Worm (Caenorhabditis elegans): Measurements from ENCODE around the gene ife-1.

The ife-1 gene

ce11 chrIII:13313788-13314187 is 29.4 kb upstream of the ife-1 start, which contains the start of gene Y43F4B.10:
Y43F4B.10 (plus strand) TSS chrIII:13314068.
- TF ChIP-seq unc-55 (GFP tag; optimal IDR thresholded peaks at IDR 0.05) (peak; percentile 74), nhr-77 (tag; optimal IDR thresholded peaks at IDR 0.05) (no peak), crh-2 (tag; optimal IDR thresholded peaks at IDR 0.05) (peak; percentile 27), ama-1 (optimal IDR thresholded peaks at IDR 0.05) (no peak), lsy-2 (tag; optimal IDR thresholded peaks at IDR 0.05) (peak in 1 of 2 experiments; percentile 60), ZK546.5 (tag; optimal IDR thresholded peaks at IDR 0.05) (no peak), sma-3 (GFP tag; optimal IDR thresholded peaks at IDR 0.05) (no peak), nhr-12 (tag; optimal IDR thresholded peaks at IDR 0.05) (no peak), gmeb-1 (tag; optimal IDR thresholded peaks at IDR 0.05) (peak; percentile 8), C34F6.9 (tag; optimal IDR thresholded peaks at IDR 0.05) (peak; percentile 64), nhr-129 (tag; optimal IDR thresholded peaks at IDR 0.05) (peak; percentile 14)

- TF ChIP-seq zag-1 (tag; optimal IDR thresholded peaks at IDR 0.05) (no peak), mdl-1 (tag; optimal IDR thresholded peaks at IDR 0.05) (no peak), fos-1 (tag; optimal IDR thresholded peaks at IDR 0.05) (no peak), gmeb-1 (tag; optimal IDR thresholded peaks at IDR 0.05) (no peak), lin-13 (GFP tag; optimal IDR thresholded peaks at IDR 0.05) (no peak), egl-27 (tag; optimal IDR thresholded peaks at IDR 0.05) (no peak), snpc-4 (tag; optimal IDR thresholded peaks at IDR 0.05) (no peak), lin-11 (tag; optimal IDR thresholded peaks at IDR 0.05) (no peak), unc-55 (GFP tag; optimal IDR thresholded peaks at IDR 0.05) (no peak), elt-3 (tag; optimal IDR thresholded peaks at IDR 0.05) (no peak), sma-9 (GFP tag; optimal IDR thresholded peaks at IDR 0.05) (no peak), sma-9 (tag; optimal IDR thresholded peaks at IDR 0.05) (no peak), lsy-2 (tag; optimal IDR thresholded peaks at IDR 0.05) (no peak)
Measured at ce11 chrIII:13314636-13315035, 28.6 kb upstream of the ife-1 start.

DNA sequence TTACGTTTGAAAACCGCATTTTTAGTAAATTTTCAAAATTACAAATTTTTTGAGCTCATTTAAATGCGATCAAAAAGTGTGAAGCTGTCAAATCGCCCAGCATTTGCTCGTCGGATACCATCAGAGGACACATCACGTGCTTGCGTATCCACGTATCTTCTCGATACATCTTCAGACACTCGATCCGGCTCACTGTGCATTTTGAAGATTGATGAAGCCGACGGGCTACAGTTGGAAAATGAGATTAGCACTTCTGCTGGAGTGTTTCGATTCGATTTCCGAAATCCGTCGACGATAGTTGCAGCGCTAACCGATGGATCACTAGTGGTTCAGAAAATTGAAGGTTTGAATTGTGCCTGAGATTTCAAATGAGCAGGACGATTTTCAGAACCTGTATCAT is 28.1 kb upstream of the ife-1 start, which contains the start of gene dph-7:
TSS of gene dph-7 (plus strand) at position 53 of the 400 bp plus-strand sequence.
- TF ChIP-seq nhr-12 (tag; optimal IDR thresholded peaks at IDR 0.05) (no peak), nhr-129 (tag; optimal IDR thresholded peaks at IDR 0.05) (no peak), C34F6.9 (tag; optimal IDR thresholded peaks at IDR 0.05) (no peak), unc-62 (GFP tag; optimal IDR thresholded peaks at IDR 0.05) (no peak), unc-39 (tag; optimal IDR thresholded peaks at IDR 0.05) (no peak), dmd-4 (tag; optimal IDR thresholded peaks at IDR 0.05) (no peak), crh-2 (tag; optimal IDR thresholded peaks at IDR 0.05) (no peak)

ce11 chrIII:13316935-13317334 is 26.3 kb upstream of the ife-1 start:
- TF ChIP-seq mbf-1 (tag; optimal IDR thresholded peaks at IDR 0.05): no peak
- TF ChIP-seq Y55F3AM.14 (GFP tag; optimal IDR thresholded peaks at IDR 0.05): no peak
- no peak for TF ChIP-seq fos-1 (tag; optimal IDR thresholded peaks at IDR 0.05)
- no peak for TF ChIP-seq C34F6.9 (tag; optimal IDR thresholded peaks at IDR 0.05)
- no peak for TF ChIP-seq ceh-82 (tag; optimal IDR thresholded peaks at IDR 0.05)
- no peak for TF ChIP-seq unc-62 (GFP tag; optimal IDR thresholded peaks at IDR 0.05)
- no peak for TF ChIP-seq ZK546.5 (tag; optimal IDR thresholded peaks at IDR 0.05)
- no peak for TF ChIP-seq nhr-11 (tag; optimal IDR thresholded peaks at IDR 0.05)
- no peak for TF ChIP-seq nhr-10 (tag; optimal IDR thresholded peaks at IDR 0.05)
- TF ChIP-seq sma-3 (GFP tag; optimal IDR thresholded peaks at IDR 0.05): no peak
- no peak for TF ChIP-seq elt-1 (tag; optimal IDR thresholded peaks at IDR 0.05)
- TF ChIP-seq sem-4 (tag; optimal IDR thresholded peaks at IDR 0.05): no peak
- no peak for TF ChIP-seq nhr-21 (tag; optimal IDR thresholded peaks at IDR 0.05)
- no peak for TF ChIP-seq mab-5 (tag; optimal IDR thresholded peaks at IDR 0.05)
- no peak for TF ChIP-seq aly-2 (tag; optimal IDR thresholded peaks at IDR 0.05)

DNA sequence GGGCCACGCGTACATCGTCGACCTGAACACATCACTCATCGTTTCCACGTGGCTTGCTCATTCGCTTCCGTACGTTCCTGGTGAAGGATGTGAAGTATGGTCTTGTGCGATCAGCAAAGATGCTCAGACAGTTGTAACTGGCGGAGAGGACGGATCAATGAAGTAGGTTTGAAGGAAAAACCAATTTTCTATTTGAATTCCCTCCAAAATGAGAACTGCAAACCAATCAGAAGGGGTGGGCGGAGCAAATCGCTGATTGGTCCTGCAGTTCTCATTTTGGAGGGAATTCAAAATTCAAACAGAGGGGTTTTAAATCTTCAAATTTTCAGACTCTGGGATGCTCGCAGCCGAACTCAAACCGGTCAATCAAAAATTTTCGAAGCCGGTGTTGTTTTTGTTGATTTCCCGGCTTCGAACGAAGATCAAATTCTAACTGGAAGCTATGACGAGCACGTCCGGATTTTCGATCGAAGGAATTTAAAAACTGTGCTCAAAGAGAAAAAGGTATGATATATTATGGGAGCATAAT is 25.8 kb upstream of the ife-1 start:
- TF ChIP-seq lin-13 (GFP tag; optimal IDR thresholded peaks at IDR 0.05): no peak
- TF ChIP-seq blmp-1 (tag; optimal IDR thresholded peaks at IDR 0.05; ENCODE audit: insufficient read depth): no peak
- no peak for TF ChIP-seq alr-1 (tag; optimal IDR thresholded peaks at IDR 0.05)
- TF ChIP-seq ZK546.5 (tag; optimal IDR thresholded peaks at IDR 0.05): no peak
